Fruit fly (Drosophila melanogaster): ENCODE results near the gene CG12320.

- no peak for TF ChIP-seq CG32121 (GFP tag; IDR thresholded peaks at IDR 0.05)
- no peak for TF ChIP-seq gl (tag; optimal IDR thresholded peaks at IDR 0.05)
- TF ChIP-seq CG8301 (tag; optimal IDR thresholded peaks at IDR 0.05): no peak
- no peak for TF ChIP-seq fd96Ca (GFP tag; IDR thresholded peaks at IDR 0.05)
These were observed 44.1 kb downstream of the CG12320 start, which contains the start of gene CG44158 for dm6 chr3R:18208479-18208878.

Data from whole organism, pupa.